Fruit fly (Drosophila melanogaster): ENCODE results near the gene Osi14.

The Osi14 gene

dm6 chr3R:6291437-6291836 lies 7.5 kb upstream of the Osi14 start, which contains the start of gene Osi13:
Gene Osi13 (plus strand): TSS chr3R:6291737.
- no peak for TF ChIP-seq h (optimal IDR thresholded peaks at IDR 0.05)
- TF ChIP-seq ttk (optimal IDR thresholded peaks at IDR 0.05) = no peak

dm6 chr3R:6294046-6294445 lies 4.9 kb upstream of the Osi14 start:
- TF ChIP-seq insv (optimal IDR thresholded peaks at IDR 0.05) (no peak), Myc (optimal IDR thresholded peaks at IDR 0.05) (no peak), h (optimal IDR thresholded peaks at IDR 0.05) (no peak), Sin3A (optimal IDR thresholded peaks at IDR 0.05) (no peak), ttk (optimal IDR thresholded peaks at IDR 0.05) (no peak), psq (optimal IDR thresholded peaks at IDR 0.05) (no peak)

dm6 chr3R:6297164-6297563 lies 1.8 kb upstream of the Osi14 start:
- TF ChIP-seq h (optimal IDR thresholded peaks at IDR 0.05) = no peak
- TF ChIP-seq Myc (optimal IDR thresholded peaks at IDR 0.05) = no peak
- TF ChIP-seq ttk (optimal IDR thresholded peaks at IDR 0.05) = no peak
- TF ChIP-seq insv (optimal IDR thresholded peaks at IDR 0.05) = no peak
- no peak for TF ChIP-seq Sin3A (optimal IDR thresholded peaks at IDR 0.05)
- TF ChIP-seq psq (optimal IDR thresholded peaks at IDR 0.05) = no peak

dm6 chr3R:6301257-6301839 lies 2.4 kb downstream of the Osi14 start, which contains the start of gene Osi15:
Gene Osi15 (plus strand): TSS chr3R:6301804.
- no peak for TF ChIP-seq ttk (optimal IDR thresholded peaks at IDR 0.05)
- no peak for TF ChIP-seq h (optimal IDR thresholded peaks at IDR 0.05)
- no peak for TF ChIP-seq psq (optimal IDR thresholded peaks at IDR 0.05)
- TF ChIP-seq Myc (optimal IDR thresholded peaks at IDR 0.05) = no peak

- TF ChIP-seq ttk (optimal IDR thresholded peaks at IDR 0.05) = no peak
- TF ChIP-seq Myc (optimal IDR thresholded peaks at IDR 0.05) = no peak
- TF ChIP-seq psq (optimal IDR thresholded peaks at IDR 0.05) = no peak
- TF ChIP-seq Sin3A (optimal IDR thresholded peaks at IDR 0.05) = no peak
- TF ChIP-seq h (optimal IDR thresholded peaks at IDR 0.05) = no peak
- TF ChIP-seq insv (optimal IDR thresholded peaks at IDR 0.05) = no peak
Observed at dm6 chr3R:6303738-6304137, 4.8 kb downstream of the Osi14 start, which contains the start of gene CG46396. Gene CG46396 (plus strand): TSS chr3R:6304038.

dm6 chr3R:6304947-6305346 lies 6.0 kb downstream of the Osi14 start, which contains the start of gene Osi16:
Gene Osi16 (plus strand): TSS chr3R:6305247.
- TF ChIP-seq Sin3A (optimal IDR thresholded peaks at IDR 0.05) (no peak), Myc (optimal IDR thresholded peaks at IDR 0.05) (no peak), insv (optimal IDR thresholded peaks at IDR 0.05) (no peak), h (optimal IDR thresholded peaks at IDR 0.05) (no peak), ttk (optimal IDR thresholded peaks at IDR 0.05) (no peak), psq (optimal IDR thresholded peaks at IDR 0.05) (no peak)

- TF ChIP-seq insv (optimal IDR thresholded peaks at IDR 0.05) = no peak
- TF ChIP-seq Myc (optimal IDR thresholded peaks at IDR 0.05) = no peak
- no peak for TF ChIP-seq Sin3A (optimal IDR thresholded peaks at IDR 0.05)
- TF ChIP-seq ttk (optimal IDR thresholded peaks at IDR 0.05) = no peak
- TF ChIP-seq h (optimal IDR thresholded peaks at IDR 0.05) = no peak
- no peak for TF ChIP-seq psq (optimal IDR thresholded peaks at IDR 0.05)
Observed at dm6 chr3R:6306584-6306983, 7.7 kb downstream of the Osi14 start, which contains the start of gene CG46026. Gene CG46026 (plus strand): TSS chr3R:6306884.

- TF ChIP-seq Sin3A (optimal IDR thresholded peaks at IDR 0.05) (no peak), Myc (optimal IDR thresholded peaks at IDR 0.05) (no peak), psq (optimal IDR thresholded peaks at IDR 0.05) (no peak), ttk (optimal IDR thresholded peaks at IDR 0.05) (no peak), h (optimal IDR thresholded peaks at IDR 0.05) (no peak), insv (optimal IDR thresholded peaks at IDR 0.05) (no peak)
Observed at dm6 chr3R:6309676-6310075, 10.7 kb downstream of the Osi14 start, which contains the start of gene CG31560. Gene CG31560 (plus strand): TSS chr3R:6309976.

dm6 chr3R:6311641-6312259 lies 12.8 kb downstream of the Osi14 start, which contains the start of gene Osi17:
Gene Osi17 (plus strand): TSS chr3R:6311772.
- no peak for TF ChIP-seq insv (optimal IDR thresholded peaks at IDR 0.05)
- no peak for TF ChIP-seq Sin3A (optimal IDR thresholded peaks at IDR 0.05)
- no peak for TF ChIP-seq Myc (optimal IDR thresholded peaks at IDR 0.05)
- TF ChIP-seq ttk (optimal IDR thresholded peaks at IDR 0.05) = no peak
- no peak for TF ChIP-seq h (optimal IDR thresholded peaks at IDR 0.05)
- no peak for TF ChIP-seq psq (optimal IDR thresholded peaks at IDR 0.05)

dm6 chr3R:6315078-6315477 lies 16.1 kb downstream of the Osi14 start:
- TF ChIP-seq Sin3A (optimal IDR thresholded peaks at IDR 0.05) (no peak), psq (optimal IDR thresholded peaks at IDR 0.05) (no peak), ttk (optimal IDR thresholded peaks at IDR 0.05) (no peak), insv (optimal IDR thresholded peaks at IDR 0.05) (no peak), h (optimal IDR thresholded peaks at IDR 0.05) (no peak), Myc (optimal IDR thresholded peaks at IDR 0.05) (no peak)

dm6 chr3R:6329774-6330298 lies 30.9 kb downstream of the Osi14 start, which contains the start of gene Osi18:
Gene Osi18 (plus strand): TSS chr3R:6330248.
- TF ChIP-seq ttk (optimal IDR thresholded peaks at IDR 0.05) (no peak), psq (optimal IDR thresholded peaks at IDR 0.05) (no peak), Sin3A (optimal IDR thresholded peaks at IDR 0.05) (no peak), Myc (optimal IDR thresholded peaks at IDR 0.05) (no peak), h (optimal IDR thresholded peaks at IDR 0.05) (no peak), insv (optimal IDR thresholded peaks at IDR 0.05) (no peak)

- TF ChIP-seq insv (optimal IDR thresholded peaks at IDR 0.05) (no peak), Sin3A (optimal IDR thresholded peaks at IDR 0.05) (no peak), ttk (optimal IDR thresholded peaks at IDR 0.05) (no peak), Myc (optimal IDR thresholded peaks at IDR 0.05) (no peak), psq (optimal IDR thresholded peaks at IDR 0.05) (no peak), h (optimal IDR thresholded peaks at IDR 0.05) (no peak)
Observed at dm6 chr3R:6334906-6335433, 36.0 kb downstream of the Osi14 start, which contains the start of gene Osi19. Gene Osi19 (plus strand): TSS chr3R:6335362.

Data from Kc167 (cell line).